Worm (Caenorhabditis elegans): ENCODE data around the gene lips-2.

ce11 chrX:12315268-12315667, 29.7 kb downstream of the lips-2 start, which contains the start of gene xtr-2:
- TF ChIP-seq sea-1 (GFP tag; conservative IDR thresholded peaks at IDR 0.05) (no peak), ama-1 (optimal IDR thresholded peaks at IDR 0.05) (no peak), aly-1 (tag; optimal IDR thresholded peaks at IDR 0.05) (no peak), ceh-13 (GFP tag; optimal IDR thresholded peaks at IDR 0.05) (no peak), hmg-4 (GFP tag; optimal IDR thresholded peaks at IDR 0.05) (no peak), tra-4 (tag; optimal IDR thresholded peaks at IDR 0.05) (no peak), scrt-1 (GFP tag; IDR thresholded peaks at IDR 0.05) (no peak), hnd-1 (tag; optimal IDR thresholded peaks at IDR 0.05) (no peak), F13C5.2 (tag; optimal IDR thresholded peaks at IDR 0.05) (no peak), tbx-37 (GFP tag; conservative IDR thresholded peaks at IDR 0.05) (no peak)
